Fruit fly (Drosophila melanogaster) whole organism, embryonic: Measurements from ENCODE around the gene MED22.

Experiments used
- Abd-B ChIP-seq: fragments of 200-800 bp; sonication (Bioruptor generic); optimal IDR thresholded peaks from 2 replicates; lab custom pipeline; 2018; ENCODE audit warnings: missing biosample characterization, mild to moderate bottlenecking, missing genetic modification characterization, moderate library complexity
- Ada2b ChIP-seq: fragments of 200-800 bp; sonication (Bioruptor generic); IDR thresholded peaks from 2 replicates; pipeline ENCODE4 v1.3.6; 2022; ENCODE audit warnings: missing biosample characterization, missing genetic modification characterization
- Bdp1 ChIP-seq: fragments of 200-800 bp; sonication (Bioruptor generic); optimal IDR thresholded peaks from 3 replicates; lab custom pipeline; 2016; ENCODE audit warnings: missing biosample characterization, missing genetic modification characterization
- Bgb ChIP-seq: fragments of 200-800 bp; sonication (Bioruptor generic); IDR thresholded peaks from 2 replicates; pipeline ENCODE4 v1.3.6; 2022; ENCODE audit warnings: missing biosample characterization, missing genetic modification characterization; ENCODE audit not compliant: partially characterized antibody
- CG11695 ChIP-seq: fragments of 200-800 bp; sonication (Bioruptor generic); IDR thresholded peaks from 3 replicates; pipeline ENCODE4 v1.3.6; 2022; ENCODE audit warnings: missing biosample characterization, missing genetic modification characterization
- CG12071 ChIP-seq: fragments of 200-800 bp; sonication (Bioruptor generic); optimal IDR thresholded peaks from 3 replicates; lab custom pipeline; 2018; ENCODE audit warnings: missing biosample characterization, mild to moderate bottlenecking, missing genetic modification characterization
- CG12744 ChIP-seq: fragments of 200-800 bp; sonication (Bioruptor generic); optimal IDR thresholded peaks from 2 replicates; lab custom pipeline; 2016; ENCODE audit warnings: missing biosample characterization, missing genetic modification characterization
- CG13424 ChIP-seq: fragments of 200-800 bp; sonication (Bioruptor generic); optimal IDR thresholded peaks from 2 replicates; lab custom pipeline; 2019; ENCODE audit warnings: missing biosample characterization, mild to moderate bottlenecking, missing genetic modification characterization, moderate library complexity
- CG2120 ChIP-seq: fragments of 200-800 bp; sonication (Bioruptor generic); optimal IDR thresholded peaks from 3 replicates; lab custom pipeline; 2016; ENCODE audit warnings: missing biosample characterization, missing genetic modification characterization
- CG32532 ChIP-seq: fragments of 200-800 bp; sonication (Bioruptor generic); IDR thresholded peaks from 2 replicates; pipeline ENCODE4 v1.3.6; 2022; ENCODE audit warnings: missing biosample characterization, missing genetic modification characterization
- CG32767 ChIP-seq: fragments of 200-800 bp; sonication (Bioruptor generic); IDR thresholded peaks from 2 replicates; pipeline ENCODE4 v1.3.6; 2022; ENCODE audit warnings: missing biosample characterization, missing genetic modification characterization
- CG33213 ChIP-seq: fragments of 200-800 bp; sonication (Bioruptor generic); optimal IDR thresholded peaks from 3 replicates; lab custom pipeline; 2016; ENCODE audit warnings: missing biosample characterization, missing genetic modification characterization
- CG3407 ChIP-seq: fragments of 200-800 bp; sonication (Bioruptor generic); optimal IDR thresholded peaks from 2 replicates; lab custom pipeline; 2018; ENCODE audit warnings: missing biosample characterization, mild to moderate bottlenecking, missing genetic modification characterization
- CG3726 ChIP-seq: fragments of 200-800 bp; sonication (Bioruptor generic); IDR thresholded peaks from 3 replicates; pipeline ENCODE4, ENCODE4 v1.3.6; 2022; ENCODE audit warnings: missing biosample characterization, missing genetic modification characterization
- CG4360 ChIP-seq: fragments of 200-800 bp; sonication (Bioruptor generic); IDR thresholded peaks from 2 replicates; pipeline ENCODE4 v1.3.6; 2022; ENCODE audit warnings: missing biosample characterization, missing genetic modification characterization
- CG4730 ChIP-seq: fragments of 200-800 bp; sonication (Bioruptor generic); IDR thresholded peaks from 2 replicates; pipeline ENCODE4 v1.3.6; 2022; ENCODE audit warnings: missing biosample characterization, missing genetic modification characterization
- CG6254 ChIP-seq: fragments of 200-800 bp; sonication (Bioruptor generic); optimal IDR thresholded peaks from 3 replicates; lab custom pipeline; 2017; ENCODE audit warnings: mild to moderate bottlenecking, missing biosample characterization, missing genetic modification reagents, missing genetic modification characterization
- CG6765 ChIP-seq: fragments of 200-800 bp; sonication (Bioruptor generic); optimal IDR thresholded peaks from 3 replicates; lab custom pipeline; 2017; ENCODE audit warnings: missing biosample characterization, mild to moderate bottlenecking, missing genetic modification characterization
- CG7745 ChIP-seq: fragments of 200-800 bp; sonication (Bioruptor generic); optimal IDR thresholded peaks from 2 replicates; lab custom pipeline; 2018; ENCODE audit warnings: missing biosample characterization, mild to moderate bottlenecking, missing genetic modification characterization, moderate library complexity
- CG7987 ChIP-seq: fragments of 200-800 bp; sonication (Bioruptor generic); optimal IDR thresholded peaks from 2 replicates; lab custom pipeline; 2018; ENCODE audit warnings: missing biosample characterization, mild to moderate bottlenecking, missing genetic modification characterization, moderate library complexity
- CG8388 ChIP-seq: fragments of 200-800 bp; sonication (Bioruptor generic); optimal IDR thresholded peaks from 2 replicates; lab custom pipeline; 2019; ENCODE audit warnings: missing biosample characterization, mild to moderate bottlenecking, missing genetic modification characterization, moderate library complexity
- Dad ChIP-seq: fragments of 200-800 bp; sonication (Bioruptor generic); optimal IDR thresholded peaks from 3 replicates; lab custom pipeline; 2016; ENCODE audit warnings: missing biosample characterization, missing genetic modification characterization
- Dip2 ChIP-seq: fragments of 200-800 bp; sonication (Bioruptor generic); IDR thresholded peaks from 2 replicates; pipeline ENCODE4 v1.3.6; 2022; ENCODE audit warnings: missing biosample characterization, missing genetic modification characterization
- HLH3B ChIP-seq: fragments of 200-800 bp; sonication (Bioruptor generic); IDR thresholded peaks from 2 replicates; pipeline ENCODE4 v1.3.6; 2022; ENCODE audit warnings: missing biosample characterization, missing genetic modification characterization
- HLH54F ChIP-seq: fragments of 200-800 bp; sonication (Bioruptor generic); optimal IDR thresholded peaks from 3 replicates; lab custom pipeline; 2016; ENCODE audit warnings: missing biosample characterization, missing genetic modification characterization
- Kr ChIP-seq: fragments of 200-800 bp; sonication (Bioruptor generic); optimal IDR thresholded peaks from 2 replicates; lab custom pipeline; 2017; ENCODE audit warnings: missing biosample characterization, mild to moderate bottlenecking, missing genetic modification characterization
- Med ChIP-seq: fragments of 200-800 bp; sonication (Bioruptor generic); peaks from one replicate; lab custom pipeline; 2016; ENCODE audit warnings: missing biosample characterization, missing genetic modification characterization, mild to moderate bottlenecking, inconsistent platforms, moderate library complexity
- Ptx1 ChIP-seq: fragments of 200-800 bp; sonication (Bioruptor generic); IDR thresholded peaks from 2 replicates; pipeline ENCODE4 v1.3.6; 2022; ENCODE audit warnings: missing biosample characterization, missing genetic modification characterization
- Spps ChIP-seq: fragments of 200-800 bp; sonication (Bioruptor generic); optimal IDR thresholded peaks from 2 replicates; lab custom pipeline; 2018; ENCODE audit warnings: missing biosample characterization, mild to moderate bottlenecking, missing genetic modification characterization
- az2 ChIP-seq: fragments of 200-800 bp; sonication (Bioruptor generic); optimal IDR thresholded peaks from 3 replicates; lab custom pipeline; 2016; ENCODE audit warnings: missing biosample characterization, missing genetic modification characterization
- bigmax ChIP-seq: fragments of 200-800 bp; sonication (Bioruptor generic); optimal IDR thresholded peaks from 2 replicates; lab custom pipeline; 2018; ENCODE audit warnings: missing biosample characterization, mild to moderate bottlenecking, missing genetic modification characterization
- cas ChIP-seq: fragments of 200-800 bp; sonication (Bioruptor generic); IDR thresholded peaks from 2 replicates; pipeline ENCODE4 v1.3.6; 2022; ENCODE audit warnings: missing biosample characterization, missing genetic modification characterization
- crol ChIP-seq: fragments of 200-800 bp; sonication (Bioruptor generic); IDR thresholded peaks from 2 replicates; pipeline ENCODE4 v1.3.6; 2022; ENCODE audit warnings: missing biosample characterization, missing genetic modification characterization
- dan ChIP-seq: fragments of 200-800 bp; sonication (Bioruptor generic); IDR thresholded peaks from 2 replicates; pipeline ENCODE4 v1.3.6; 2022; ENCODE audit warnings: missing biosample characterization, missing genetic modification characterization
- dati ChIP-seq: fragments of 200-800 bp; sonication (Bioruptor generic); IDR thresholded peaks from 2 replicates; pipeline ENCODE4 v1.3.6; 2022; ENCODE audit warnings: missing biosample characterization, missing genetic modification characterization
- eve ChIP-seq, 2 experiments: fragments of >200 bp; optimal IDR thresholded peaks; 2 replicates each; lab custom pipeline; 2017; ENCODE audit warnings: missing biosample characterization in 2 of 2, missing genetic modification characterization in 2 of 2
- fd102C ChIP-seq: fragments of 200-800 bp; sonication (Bioruptor generic); optimal IDR thresholded peaks from 2 replicates; lab custom pipeline; 2018; ENCODE audit warnings: missing biosample characterization, mild to moderate bottlenecking, missing genetic modification characterization, moderate library complexity
- nmo ChIP-seq: fragments of 200-800 bp; sonication (Bioruptor generic); optimal IDR thresholded peaks from 2 replicates; lab custom pipeline; 2018; ENCODE audit warnings: missing biosample characterization, mild to moderate bottlenecking, missing genetic modification characterization, moderate library complexity
- phol ChIP-seq: fragments of 200-800 bp; sonication (Bioruptor generic); optimal IDR thresholded peaks from 3 replicates; lab custom pipeline; 2018; ENCODE audit warnings: missing biosample characterization, mild to moderate bottlenecking, missing genetic modification characterization, moderate library complexity
- pnt ChIP-seq: fragments of 200-800 bp; sonication (Bioruptor generic); optimal IDR thresholded peaks from 3 replicates; lab custom pipeline; 2016; ENCODE audit warnings: missing biosample characterization, missing genetic modification characterization
- run ChIP-seq: fragments of 200-800 bp; sonication (Bioruptor generic); optimal IDR thresholded peaks from 3 replicates; lab custom pipeline; 2018; ENCODE audit warnings: missing biosample characterization, mild to moderate bottlenecking, missing genetic modification characterization
- scrt ChIP-seq: fragments of 200-800 bp; sonication (Bioruptor generic); optimal IDR thresholded peaks from 2 replicates; lab custom pipeline; 2018; ENCODE audit warnings: missing biosample characterization, mild to moderate bottlenecking, missing genetic modification characterization, moderate library complexity
- shn ChIP-seq: fragments of 200-800 bp; sonication (Bioruptor generic); optimal IDR thresholded peaks from 3 replicates; lab custom pipeline; 2016; ENCODE audit warnings: missing biosample characterization, missing genetic modification characterization
- sqz ChIP-seq: fragments of 200-800 bp; sonication (Bioruptor generic); optimal IDR thresholded peaks from 3 replicates; lab custom pipeline; 2018; ENCODE audit warnings: missing biosample characterization, mild to moderate bottlenecking, missing genetic modification characterization
- stc ChIP-seq: fragments of 200-800 bp; sonication (Bioruptor generic); IDR thresholded peaks from 2 replicates; pipeline ENCODE4 v1.3.6; 2022; ENCODE audit warnings: missing biosample characterization, missing genetic modification characterization
- tio ChIP-seq: fragments of 200-800 bp; sonication (Bioruptor generic); optimal IDR thresholded peaks from 2 replicates; lab custom pipeline; 2017; ENCODE audit warnings: missing biosample characterization, missing genetic modification characterization, inconsistent platforms
- wek ChIP-seq: fragments of 200-800 bp; sonication (Bioruptor generic); optimal IDR thresholded peaks from 3 replicates; lab custom pipeline; 2018; ENCODE audit warnings: missing biosample characterization, mild to moderate bottlenecking, missing genetic modification characterization, moderate library complexity
- wor ChIP-seq: fragments of 200-800 bp; sonication (Bioruptor generic); IDR thresholded peaks from 2 replicates; pipeline ENCODE4 v1.3.6; 2022; ENCODE audit warnings: missing biosample characterization, missing genetic modification characterization
- zen ChIP-seq: fragments of 200-800 bp; sonication (Bioruptor generic); optimal IDR thresholded peaks from 3 replicates; lab custom pipeline; 2018; ENCODE audit warnings: missing biosample characterization, mild to moderate bottlenecking, missing genetic modification characterization, moderate library complexity

MED22 gene

dm6 chrX:935049-935900 lies 7.3 kb downstream of the MED22 start, which contains the start of gene TRAM (continued):
- peak; percentile 98 for TF ChIP-seq dati (GFP tag; lab: Robert Waterston, UW)
- peak; percentile 98 for TF ChIP-seq Ada2b (GFP tag; lab: Robert Waterston, UW)
- peak; percentile 94 for TF ChIP-seq CG7987 (GFP tag; lab: Kevin White, UChicago)
- TF ChIP-seq Dad, result peak; percentile 98
- peak; percentile 97 for TF ChIP-seq az2
- TF ChIP-seq fd102C, result peak; percentile 89
- peak; percentile 99 for TF ChIP-seq CG2120
- peak; percentile 98 for TF ChIP-seq CG13424 (tag; lab: Kevin White, UChicago)
- peak; percentile 94 for TF ChIP-seq CG6254
- TF ChIP-seq HLH3B, result peak; percentile 98
- peak; percentile 88 for TF ChIP-seq Spps (tag; lab: Kevin White, UChicago)
- TF ChIP-seq CG4730, result peak; percentile 97
- TF ChIP-seq eve (GFP tag; optimal IDR thresholded peaks at IDR 0.05; lab: Kevin White, UChicago), result peak in 1 of 2 experiments; percentile 89
- peak; percentile 98 for TF ChIP-seq HLH54F (GFP tag; lab: Kevin White, UChicago)
- TF ChIP-seq Dip2, result peak; percentile 77
- peak; percentile 98 for TF ChIP-seq CG11695
- TF ChIP-seq CG12744 (GFP tag; lab: Kevin White, UChicago), result peak; percentile 98
- peak; percentile 98 for TF ChIP-seq CG12071 (GFP tag; lab: Kevin White, UChicago)
- peak; percentile 93 for TF ChIP-seq Bdp1 (GFP tag; lab: Kevin White, UChicago)
- peak; percentile 97 for TF ChIP-seq CG8388 (GFP tag; lab: Kevin White, UChicago)
- peak; percentile 88 for TF ChIP-seq crol (GFP tag; lab: Robert Waterston, UW)
- peak; percentile 90 for TF ChIP-seq Bgb (GFP tag; lab: Robert Waterston, UW)
- peak; percentile 94 for TF ChIP-seq wek
- TF ChIP-seq Ptx1 (GFP tag; lab: Robert Waterston, UW), result peak; percentile 99
- peak; percentile 99 for TF ChIP-seq CG32767 (GFP tag; lab: Robert Waterston, UW)
- TF ChIP-seq Kr (GFP tag; lab: Kevin White, UChicago), result peak; percentile 92
- peak; percentile 99 for TF ChIP-seq wor (GFP tag; lab: Robert Waterston, UW)
- peak; percentile 96 for TF ChIP-seq dan
- peak; percentile 88 for TF ChIP-seq CG4360 (GFP tag; lab: Robert Waterston, UW)
- peak; percentile 98 for TF ChIP-seq shn (GFP tag; lab: Kevin White, UChicago)
- peak; percentile 95 for TF ChIP-seq zen (tag; lab: Kevin White, UChicago)
- TF ChIP-seq Med, result peak; percentile 100
- TF ChIP-seq CG33213, result peak; percentile 98
- peak; percentile 89 for TF ChIP-seq run (tag; lab: Kevin White, UChicago)
- TF ChIP-seq CG3726 (GFP tag; lab: Robert Waterston, UW), result peak; percentile 99
- peak; percentile 100 for TF ChIP-seq CG32532
- TF ChIP-seq cas (GFP tag; lab: Robert Waterston, UW), result peak; percentile 97
- peak; percentile 68 for TF ChIP-seq CG7745 (tag; lab: Kevin White, UChicago)
- peak; percentile 98 for TF ChIP-seq nmo (GFP tag; lab: Kevin White, UChicago)
- peak; percentile 95 for TF ChIP-seq CG6765 (GFP tag; lab: Kevin White, UChicago)
- peak; percentile 40 for TF ChIP-seq bigmax (GFP tag; lab: Kevin White, UChicago)
- peak; percentile 97 for TF ChIP-seq Abd-B
- TF ChIP-seq stc (GFP tag; lab: Robert Waterston, UW), result peak; percentile 98
- TF ChIP-seq scrt (GFP tag; lab: Kevin White, UChicago), result peak; percentile 94
- TF ChIP-seq tio, result no peak
- no peak for TF ChIP-seq sqz (GFP tag; lab: Kevin White, UChicago)
- TF ChIP-seq phol (tag; lab: Kevin White, UChicago), result peak; percentile 97
- peak; percentile 97 for TF ChIP-seq CG3407
- peak; percentile 98 for TF ChIP-seq pnt (GFP tag; lab: Kevin White, UChicago)
